Worm (Caenorhabditis elegans): ENCODE measurements around the gene acp-3.

ce11 chrII:8442176-8442575, 5.2 kb upstream of the acp-3 start:
- TF ChIP-seq nhr-237 (tag; optimal IDR thresholded peaks at IDR 0.05) (no peak), mdl-1 (tag; optimal IDR thresholded peaks at IDR 0.05) (no peak), sea-2 (GFP tag; optimal IDR thresholded peaks at IDR 0.05) (no peak), ceh-82 (tag; optimal IDR thresholded peaks at IDR 0.05) (no peak), ceh-16 (tag; optimal IDR thresholded peaks at IDR 0.05) (no peak), fos-1 (tag; optimal IDR thresholded peaks at IDR 0.05) (no peak), mml-1 (tag; optimal IDR thresholded peaks at IDR 0.05) (no peak)
